Worm (Caenorhabditis elegans): ENCODE data around the gene dph-7.

dph-7 gene

ce11 chrIII:13343562-13344139 is 28.7 kb downstream of the dph-7 start:
- TF ChIP-seq elt-1 (tag; optimal IDR thresholded peaks at IDR 0.05; ENCODE audit: borderline replicate concordance, insufficient read depth) (no peak), sptf-1 (tag; optimal IDR thresholded peaks at IDR 0.05) (no peak), nhr-2 (tag; optimal IDR thresholded peaks at IDR 0.05) (no peak)

DNA sequence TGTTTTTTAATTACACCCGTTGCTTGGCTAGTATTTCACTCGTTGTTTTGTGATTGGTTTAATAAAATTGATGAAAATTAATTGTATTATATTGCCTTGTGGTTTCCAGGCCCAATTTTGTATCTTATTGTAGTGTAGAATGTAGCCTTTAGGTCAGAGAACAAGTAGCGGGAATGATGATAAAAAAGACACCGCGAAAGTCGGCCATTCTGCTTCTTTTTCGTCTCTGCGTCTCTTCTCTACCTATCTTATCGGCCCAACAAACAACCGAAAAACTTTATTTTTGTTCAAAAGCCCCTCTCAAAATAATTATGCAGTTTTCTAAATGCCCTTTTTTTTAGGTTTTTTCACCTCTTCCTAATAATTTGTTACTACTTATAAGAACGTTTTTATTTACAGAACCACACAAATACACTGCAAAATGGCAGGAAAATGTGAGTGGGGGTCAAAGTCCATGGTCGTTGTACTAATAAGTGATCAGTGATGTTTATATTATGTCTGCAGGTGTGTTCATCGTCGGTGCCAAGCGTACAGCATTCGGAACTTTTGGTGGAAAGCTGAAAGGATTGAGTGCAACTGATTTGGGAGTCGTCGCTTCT is 29.7 kb downstream of the dph-7 start, which contains the start of gene acaa-2:
Gene acaa-2 (plus strand): TSS at position 400 of the 599 bp plus-strand sequence.
- TF ChIP-seq lin-13 (tag; optimal IDR thresholded peaks at IDR 0.05), result no peak
- no peak for TF ChIP-seq unc-62 (GFP tag; optimal IDR thresholded peaks at IDR 0.05)
- TF ChIP-seq zip-8 (tag; optimal IDR thresholded peaks at IDR 0.05), result no peak
- TF ChIP-seq nhr-28 (tag; optimal IDR thresholded peaks at IDR 0.05), result peak; percentile 16
- no peak for TF ChIP-seq unc-120 (tag; optimal IDR thresholded peaks at IDR 0.05; ENCODE audit: poor library complexity, severe bottlenecking)
- TF ChIP-seq snpc-4 (tag; optimal IDR thresholded peaks at IDR 0.05), result no peak
- TF ChIP-seq nhr-237 (tag; optimal IDR thresholded peaks at IDR 0.05), result peak; percentile 5

ce11 chrIII:13346785-13347184 is 31.9 kb downstream of the dph-7 start, which contains the start of gene mtm-6:
Gene mtm-6 (plus strand): TSS chrIII:13347085.
- TF ChIP-seq elt-1 (tag; optimal IDR thresholded peaks at IDR 0.05; ENCODE audit: borderline replicate concordance, insufficient read depth) (no peak), ceh-43 (GFP tag; optimal IDR thresholded peaks at IDR 0.05) (no peak), lin-32 (GFP tag; optimal IDR thresholded peaks at IDR 0.05) (no peak), sem-2 (GFP tag; optimal IDR thresholded peaks at IDR 0.05) (no peak), nhr-2 (tag; optimal IDR thresholded peaks at IDR 0.05) (no peak), unc-39 (tag; optimal IDR thresholded peaks at IDR 0.05) (no peak), mab-5 (tag; optimal IDR thresholded peaks at IDR 0.05) (no peak)

ce11 chrIII:13347782-13348327 is 32.9 kb downstream of the dph-7 start:
- TF ChIP-seq M03D4.4 (tag; optimal IDR thresholded peaks at IDR 0.05), result no peak
- TF ChIP-seq ces-1 (GFP tag; optimal IDR thresholded peaks at IDR 0.05), result peak; percentile 3

- TF ChIP-seq ces-1 (GFP tag; optimal IDR thresholded peaks at IDR 0.05) (peak; percentile 91), elt-3 (tag; optimal IDR thresholded peaks at IDR 0.05) (no peak), elt-1 (tag; optimal IDR thresholded peaks at IDR 0.05; ENCODE audit: borderline replicate concordance, insufficient read depth) (no peak), unc-62 (GFP tag; optimal IDR thresholded peaks at IDR 0.05) (peak; percentile 25), nhr-28 (tag; optimal IDR thresholded peaks at IDR 0.05) (no peak), mls-2 (tag; optimal IDR thresholded peaks at IDR 0.05) (no peak)
Measured at ce11 chrIII:13348891-13349290, 34.0 kb downstream of the dph-7 start.

DNA sequence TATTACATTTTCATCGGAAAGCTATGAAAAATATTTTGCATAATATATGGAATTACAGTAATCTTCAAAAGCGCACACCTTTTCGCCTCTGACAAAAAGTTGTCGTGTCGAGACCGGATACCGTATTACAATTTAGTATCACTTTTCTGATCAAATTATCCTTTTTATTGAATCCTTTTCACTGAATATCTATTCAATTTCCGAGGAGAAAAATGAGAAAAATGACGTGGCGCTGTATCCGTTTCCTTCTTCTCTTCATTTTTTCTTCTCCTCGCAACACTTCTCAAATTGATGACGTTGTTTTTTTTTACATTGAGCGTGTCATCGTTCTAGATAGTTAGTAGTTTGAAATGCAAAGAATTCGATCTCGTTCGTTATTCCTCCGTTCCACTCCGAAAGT is 36.0 kb downstream of the dph-7 start:
- peak; percentile 26 for TF ChIP-seq ces-1 (GFP tag; optimal IDR thresholded peaks at IDR 0.05)
- TF ChIP-seq hlh-1 (tag; optimal IDR thresholded peaks at IDR 0.05), result no peak
- no peak for TF ChIP-seq sptf-1 (tag; optimal IDR thresholded peaks at IDR 0.05)

DNA sequence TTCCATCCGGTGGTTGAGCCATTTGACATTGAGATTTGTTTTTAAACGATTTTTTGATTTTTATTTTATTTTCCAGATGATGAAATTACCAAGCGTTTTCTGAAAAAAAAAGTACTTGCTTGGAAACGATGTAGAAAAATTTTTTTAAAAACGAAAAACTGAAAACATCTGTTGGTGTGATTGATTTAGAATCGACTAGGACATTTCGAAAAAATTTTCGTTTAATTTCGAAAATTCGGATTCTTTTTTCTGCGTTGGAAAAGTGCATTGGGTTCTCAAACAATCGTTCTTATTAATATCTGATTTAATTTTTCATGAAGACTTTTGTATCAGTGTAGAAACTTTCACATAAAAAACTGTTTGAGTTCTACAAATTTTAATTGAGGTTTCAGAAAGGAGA is 44.3 kb downstream of the dph-7 start, which contains the start of gene F53A2.9:
Gene F53A2.9 (minus strand): TSS at position 101 of the 400 bp plus-strand sequence.
- TF ChIP-seq drap-1 (GFP tag; optimal IDR thresholded peaks at IDR 0.05), result no peak

- TF ChIP-seq unc-120 (tag; optimal IDR thresholded peaks at IDR 0.05; ENCODE audit: poor library complexity, severe bottlenecking) (peak; percentile 29), bed-3 (GFP tag; optimal IDR thresholded peaks at IDR 0.05) (no peak), mep-1 (tag; optimal IDR thresholded peaks at IDR 0.05) (peak; percentile 45), unc-62 (GFP tag; optimal IDR thresholded peaks at IDR 0.05) (no peak), ces-1 (GFP tag; optimal IDR thresholded peaks at IDR 0.05) (peak; percentile 29), mab-5 (tag; optimal IDR thresholded peaks at IDR 0.05) (no peak)
Measured at ce11 chrIII:13359847-13360246, 44.9 kb downstream of the dph-7 start.
